Worm (Caenorhabditis elegans): ENCODE results near the gene F19B10.3.

DNA sequence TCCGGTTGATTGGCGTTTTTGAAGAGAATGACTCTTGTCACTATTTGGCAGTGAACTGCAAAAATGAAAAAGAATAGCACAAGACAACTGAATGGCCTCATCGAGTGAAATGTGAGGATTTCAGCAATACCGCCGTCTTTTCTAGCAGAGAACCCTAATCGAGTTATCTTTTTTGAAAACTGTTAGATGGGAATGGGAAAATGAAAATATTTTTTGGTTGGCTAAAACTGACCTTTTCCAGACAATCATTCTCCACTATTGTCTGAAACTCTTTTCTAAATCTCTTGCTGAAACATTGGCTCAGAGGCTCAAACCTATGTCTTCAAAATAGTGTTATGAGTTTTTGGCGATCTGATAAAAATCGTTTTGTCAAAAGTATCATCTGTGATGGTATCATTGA is 24.4 kb upstream of the F19B10.3 start, which contains the start of gene M151.10:
- no peak for TF ChIP-seq elt-1 (tag; optimal IDR thresholded peaks at IDR 0.05; ENCODE audit: borderline replicate concordance, insufficient read depth)
- TF ChIP-seq unc-120 (tag; optimal IDR thresholded peaks at IDR 0.05; ENCODE audit: poor library complexity, severe bottlenecking): no peak
- TF ChIP-seq ztf-11 (tag; optimal IDR thresholded peaks at IDR 0.05): no peak
- TF ChIP-seq ham-2 (GFP tag; optimal IDR thresholded peaks at IDR 0.05): no peak
- no peak for TF ChIP-seq sptf-1 (tag; optimal IDR thresholded peaks at IDR 0.05)
- no peak for TF ChIP-seq nhr-28 (tag; optimal IDR thresholded peaks at IDR 0.05)
- no peak for TF ChIP-seq elt-3 (tag; optimal IDR thresholded peaks at IDR 0.05)
- TF ChIP-seq snpc-4 (tag; optimal IDR thresholded peaks at IDR 0.05): no peak
- no peak for TF ChIP-seq ceh-39 (tag; optimal IDR thresholded peaks at IDR 0.05)
